Worm (Caenorhabditis elegans) whole organism, L4 larva: ENCODE results near the gene R07E5.15.

ENCODE experiments used
- D1046.2 ChIP-seq: fragments of 200-800 bp; sonication (Bioruptor generic); IDR thresholded peaks from 2 replicates; pipeline ENCODE4 v1.3.6; 2022; ENCODE audit warnings: missing genetic modification characterization, missing compliant biosample characterization
- F26F4.8 ChIP-seq: fragments of 200-800 bp; sonication (Bioruptor generic); conservative IDR thresholded peaks from 2 replicates; pipeline ENCODE4 v1.3.6; 2022; ENCODE audit warnings: missing genetic modification characterization, missing compliant biosample characterization
- F37D6.2 ChIP-seq: sonication (generic microtip); optimal IDR thresholded peaks from 2 replicates; lab custom pipeline; 2016; ENCODE audit warnings: mild to moderate bottlenecking, missing genetic modification characterization, missing compliant biosample characterization
- Y105C5A.15 ChIP-seq: fragments of 200-800 bp; sonication (Bioruptor generic); IDR thresholded peaks from 2 replicates; pipeline ENCODE4 v1.3.6; 2022; ENCODE audit warnings: missing genetic modification characterization, missing compliant biosample characterization
- Y75B8A.6 ChIP-seq: fragments of 200-800 bp; sonication (Bioruptor generic); IDR thresholded peaks from 2 replicates; pipeline ENCODE4 v1.3.6; 2022; ENCODE audit warnings: missing genetic modification reagents, missing genetic modification characterization, missing compliant biosample characterization
- attf-4 ChIP-seq: sonication (generic microtip); optimal IDR thresholded peaks from 3 replicates; lab custom pipeline; 2017; ENCODE audit warnings: missing biosample characterization, missing genetic modification characterization
- ceh-20 ChIP-seq: fragments of 200-800 bp; sonication (Bioruptor generic); IDR thresholded peaks from 2 replicates; pipeline ENCODE4 v1.3.6; 2022; ENCODE audit warnings: missing genetic modification reagents, missing genetic modification characterization, missing compliant biosample characterization
- ceh-28 ChIP-seq: fragments of 150-350 bp; optimal IDR thresholded peaks from 2 replicates; lab custom pipeline; 2014; ENCODE audit warnings: missing biosample characterization, missing genetic modification reagents, missing genetic modification characterization
- ceh-62 ChIP-seq: sonication (generic microtip); optimal IDR thresholded peaks from 2 replicates; lab custom pipeline; 2017; ENCODE audit warnings: missing biosample characterization, missing genetic modification characterization
- ces-1 ChIP-seq: fragments of 150-350 bp; sonication (generic microtip); optimal IDR thresholded peaks from 4 replicates; lab custom pipeline; 2014; ENCODE audit warnings: missing biosample characterization, missing genetic modification reagents, missing genetic modification characterization
- cey-2 ChIP-seq: sonication (generic microtip); optimal IDR thresholded peaks from 3 replicates; lab custom pipeline; 2017; ENCODE audit warnings: missing genetic modification characterization, mild to moderate bottlenecking, missing compliant biosample characterization, antibody characterized with exemption, borderline replicate concordance; ENCODE audit not compliant: insufficient read depth
- daf-12 ChIP-seq: fragments of 150-350 bp; optimal IDR thresholded peaks from 2 replicates; lab custom pipeline; 2014; ENCODE audit warnings: missing biosample characterization, missing genetic modification reagents, missing genetic modification characterization
- daf-16 ChIP-seq, 3 experiments: sonication (generic microtip); optimal IDR thresholded peaks; 2 replicates each; lab custom pipeline; 2016 to 2017; ENCODE audit warnings: missing genetic modification characterization in 3 of 3, missing genetic modification reagents in 3 of 3, mild to moderate bottlenecking in 2 of 3, missing compliant biosample characterization in 2 of 3, missing biosample characterization in 1 of 3, moderate library complexity in 1 of 3
- daf-19 ChIP-seq: fragments of 200-800 bp; sonication (Bioruptor generic); conservative IDR thresholded peaks from 2 replicates; pipeline ENCODE4 v1.3.6; 2022; ENCODE audit warnings: missing genetic modification characterization, missing compliant biosample characterization
- dmd-8 ChIP-seq: fragments of 200-800 bp; sonication (Bioruptor generic); IDR thresholded peaks from 2 replicates; pipeline ENCODE4 v1.3.6; 2022; ENCODE audit warnings: missing genetic modification characterization, missing compliant biosample characterization
- dve-1 ChIP-seq: sonication (generic microtip); optimal IDR thresholded peaks from 2 replicates; lab custom pipeline; 2017; ENCODE audit warnings: antibody characterized with exemption, mild to moderate bottlenecking, missing genetic modification characterization, missing compliant biosample characterization; ENCODE audit not compliant: insufficient read depth
- egl-43 ChIP-seq: fragments of 200-800 bp; sonication (Bioruptor generic); IDR thresholded peaks from 2 replicates; pipeline ENCODE4 v1.3.6; 2022; ENCODE audit warnings: missing genetic modification reagents, missing genetic modification characterization, missing compliant biosample characterization
- gei-8 ChIP-seq: fragments of 200-800 bp; sonication (Bioruptor generic); optimal IDR thresholded peaks from 2 replicates; lab custom pipeline; 2018; ENCODE audit warnings: mild to moderate bottlenecking, missing genetic modification characterization, missing compliant biosample characterization
- hif-1 ChIP-seq, 2 experiments: sonication (generic microtip); optimal IDR thresholded peaks; 2 replicates each; lab custom pipeline; 2016 to 2017; ENCODE audit warnings: missing compliant biosample characterization in 2 of 2, missing genetic modification characterization in 2 of 2, missing genetic modification reagents in 2 of 2, missing genotype in 2 of 2, mild to moderate bottlenecking in 1 of 2
- hlh-11 ChIP-seq: fragments of 200-800 bp; sonication (Bioruptor generic); optimal IDR thresholded peaks from 2 replicates; lab custom pipeline; 2018; ENCODE audit warnings: mild to moderate bottlenecking, missing genetic modification characterization, missing compliant biosample characterization
- jun-1 ChIP-seq: fragments of 150-350 bp; optimal IDR thresholded peaks from 2 replicates; lab custom pipeline; 2014; ENCODE audit warnings: missing biosample characterization, missing genetic modification reagents, missing genetic modification characterization
- lin-1 ChIP-seq: fragments of 200-800 bp; sonication (Bioruptor generic); IDR thresholded peaks from 2 replicates; pipeline ENCODE4 v1.3.6; 2022; ENCODE audit warnings: missing genetic modification reagents, missing genetic modification characterization, missing compliant biosample characterization
- lin-13 ChIP-seq: fragments of 150-350 bp; optimal IDR thresholded peaks from 2 replicates; lab custom pipeline; 2014; ENCODE audit warnings: missing biosample characterization, missing genetic modification reagents, missing genetic modification characterization
- lin-15B ChIP-seq: fragments of 150-350 bp; sonication (generic microtip); optimal IDR thresholded peaks from 3 replicates; lab custom pipeline; 2014; ENCODE audit warnings: missing biosample characterization, missing genetic modification characterization
- lsy-2 ChIP-seq, 2 experiments: fragments of 150-350 bp in 1 of 2; sonication (generic microtip) in 1 of 2; optimal IDR thresholded peaks; 2 replicates each; lab custom pipeline; 2014 to 2017; ENCODE audit warnings: missing biosample characterization in 2 of 2, missing genetic modification characterization in 2 of 2
- madf-5 ChIP-seq, 2 experiments: fragments of 200-800 bp; sonication (Bioruptor generic); IDR thresholded peaks; 2 replicates each; pipeline ENCODE4 v1.3.6; 2022; ENCODE audit warnings: missing compliant biosample characterization in 2 of 2, missing genetic modification characterization in 2 of 2
- madf-9 ChIP-seq: fragments of 200-800 bp; sonication (Bioruptor generic); conservative IDR thresholded peaks from 2 replicates; pipeline ENCODE4 v1.3.6; 2022; ENCODE audit warnings: missing genetic modification reagents, missing genetic modification characterization, missing compliant biosample characterization
- mxl-3 ChIP-seq: fragments of 200-800 bp; sonication (Bioruptor generic); optimal IDR thresholded peaks from 2 replicates; lab custom pipeline; 2018; ENCODE audit warnings: mild to moderate bottlenecking, missing genetic modification characterization, missing compliant biosample characterization
- nhr-25 ChIP-seq: sonication (generic microtip); optimal IDR thresholded peaks from 2 replicates; lab custom pipeline; 2017; ENCODE audit warnings: missing genetic modification characterization, mild to moderate bottlenecking, missing compliant biosample characterization, antibody characterized with exemption, moderate library complexity, borderline replicate concordance; ENCODE audit not compliant: insufficient read depth
- nhr-28 ChIP-seq: fragments of 150-350 bp; optimal IDR thresholded peaks from 2 replicates; lab custom pipeline; 2014; ENCODE audit warnings: missing biosample characterization, missing genetic modification characterization
- nhr-41 ChIP-seq: fragments of 200-800 bp; sonication (Bioruptor generic); IDR thresholded peaks from 2 replicates; pipeline ENCODE4 v1.3.6; 2022; ENCODE audit warnings: missing genetic modification reagents, missing genetic modification characterization, missing compliant biosample characterization
- nhr-42 ChIP-seq: fragments of 200-800 bp; sonication (Bioruptor generic); IDR thresholded peaks from 2 replicates; pipeline ENCODE4 v1.3.6; 2022; ENCODE audit warnings: missing genetic modification characterization, missing compliant biosample characterization
- nhr-6 ChIP-seq: fragments of 150-350 bp; optimal IDR thresholded peaks from 2 replicates; lab custom pipeline; 2014; ENCODE audit warnings: missing biosample characterization, missing genetic modification characterization
- pha-4 ChIP-seq, 2 experiments: fragments of 150-350 bp in 1 of 2; fragments of 200-800 bp in 1 of 2; sonication (Bioruptor generic) in 1 of 2; IDR thresholded peaks in 1 of 2; optimal IDR thresholded peaks in 1 of 2; 2 replicates each; pipeline versions ENCODE4 v1.3.6 to Lab custom; 2014 to 2022; ENCODE audit warnings: missing genetic modification characterization in 2 of 2, missing genetic modification reagents in 2 of 2, missing biosample characterization in 1 of 2, missing compliant biosample characterization in 1 of 2
- php-3 ChIP-seq: fragments of 200-800 bp; sonication (Bioruptor generic); IDR thresholded peaks from 2 replicates; pipeline ENCODE4 v1.3.6; 2022; ENCODE audit warnings: missing genetic modification reagents, missing genetic modification characterization, missing compliant biosample characterization
- pqm-1 ChIP-seq: sonication (generic microtip); optimal IDR thresholded peaks from 2 replicates; lab custom pipeline; 2017; ENCODE audit warnings: missing biosample characterization, missing genetic modification characterization
- rbr-2 ChIP-seq: sonication (generic microtip); optimal IDR thresholded peaks from 2 replicates; lab custom pipeline; 2016; ENCODE audit warnings: missing genotype, missing genetic modification characterization, missing compliant biosample characterization
- saeg-2 ChIP-seq: fragments of 200-800 bp; sonication (Bioruptor generic); IDR thresholded peaks from 2 replicates; pipeline ENCODE4 v1.3.6; 2022; ENCODE audit warnings: missing genetic modification reagents, missing genetic modification characterization, missing compliant biosample characterization
- sdz-12 ChIP-seq: fragments of 200-800 bp; sonication (Bioruptor generic); optimal IDR thresholded peaks from 2 replicates; lab custom pipeline; 2018; ENCODE audit warnings: mild to moderate bottlenecking, missing genetic modification characterization, missing compliant biosample characterization
- set-16 ChIP-seq: fragments of 200-800 bp; sonication (Bioruptor generic); IDR thresholded peaks from 2 replicates; pipeline ENCODE4 v1.3.6; 2022; ENCODE audit warnings: missing genetic modification reagents, missing genetic modification characterization, missing compliant biosample characterization
- skn-1 ChIP-seq: fragments of 150-350 bp; optimal IDR thresholded peaks from 2 replicates; lab custom pipeline; 2014; ENCODE audit warnings: missing biosample characterization, missing genetic modification characterization
- snpc-1.2 ChIP-seq: fragments of 200-800 bp; sonication (Bioruptor generic); IDR thresholded peaks from 2 replicates; pipeline ENCODE4 v1.3.6; 2022; ENCODE audit warnings: missing genetic modification reagents, missing genetic modification characterization, missing compliant biosample characterization
- unc-130 ChIP-seq: sonication (generic microtip); optimal IDR thresholded peaks from 2 replicates; lab custom pipeline; 2016; ENCODE audit warnings: missing genetic modification reagents, missing genetic modification characterization, missing compliant biosample characterization
- unc-39 ChIP-seq: sonication (generic microtip); optimal IDR thresholded peaks from 2 replicates; lab custom pipeline; 2017; ENCODE audit warnings: missing biosample characterization, missing genetic modification characterization
- vab-7 ChIP-seq: fragments of 200-800 bp; sonication (Bioruptor generic); IDR thresholded peaks from 2 replicates; pipeline ENCODE4 v1.3.6; 2022; ENCODE audit warnings: missing genetic modification reagents, missing genetic modification characterization, missing compliant biosample characterization
- zag-1 ChIP-seq: fragments of 150-350 bp; optimal IDR thresholded peaks from 2 replicates; lab custom pipeline; 2014; ENCODE audit warnings: missing biosample characterization, missing genetic modification characterization
- zip-2 ChIP-seq: fragments of 150-350 bp; optimal IDR thresholded peaks from 2 replicates; lab custom pipeline; 2014; ENCODE audit warnings: missing biosample characterization, missing genetic modification characterization
- ztf-11 ChIP-seq: fragments of 150-350 bp; optimal IDR thresholded peaks from 2 replicates; lab custom pipeline; 2014; ENCODE audit warnings: missing biosample characterization, missing genetic modification characterization
- ztf-7 ChIP-seq: fragments of 150-350 bp; optimal IDR thresholded peaks from 2 replicates; lab custom pipeline; 2014; ENCODE audit warnings: missing biosample characterization, missing genetic modification characterization

The R07E5.15 gene

DNA sequence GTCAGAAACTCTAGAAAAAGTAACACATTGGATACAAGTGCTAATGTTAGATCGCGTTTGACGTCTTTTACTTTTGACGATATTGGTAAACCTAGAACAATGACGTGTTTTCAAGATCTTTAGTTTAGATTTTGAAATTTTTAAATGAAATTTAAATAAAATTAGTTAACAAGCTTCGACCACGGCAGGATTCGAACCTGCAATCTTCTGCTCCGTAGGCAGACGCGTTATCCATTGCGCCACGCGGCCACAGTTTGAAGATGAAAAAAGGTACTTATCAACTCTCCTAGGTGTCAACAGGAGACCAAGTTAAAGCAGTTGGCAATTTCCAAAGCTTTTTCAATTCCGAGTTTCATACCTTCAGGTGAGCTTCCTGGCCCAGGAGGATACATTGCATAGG lies 48.1 kb downstream of the R07E5.15 start (continued):
- no peak for TF ChIP-seq F37D6.2 (tag; lab: Kevin White, UChicago)
- no peak for TF ChIP-seq ces-1 (GFP tag; lab: Kevin White, UChicago)
- TF ChIP-seq set-16 (GFP tag; lab: Robert Waterston, UW), result no peak
- no peak for TF ChIP-seq nhr-41 (GFP tag; lab: Robert Waterston, UW)
- no peak for TF ChIP-seq ztf-11
- no peak for TF ChIP-seq mxl-3 (GFP tag; lab: Kevin White, UChicago)
- TF ChIP-seq daf-16 (GFP tag; optimal IDR thresholded peaks at IDR 0.05; lab: Kevin White, UChicago), result peak in 1 of 2 experiments; percentile 64
- no peak for TF ChIP-seq daf-16 (tag; optimal IDR thresholded peaks at IDR 0.05; lab: Kevin White, UChicago)
- peak; percentile 51 for TF ChIP-seq unc-130 (GFP tag; lab: Kevin White, UChicago)
- TF ChIP-seq dve-1 (tag; lab: Kevin White, UChicago), result peak; percentile 44
- TF ChIP-seq php-3 (GFP tag; lab: Robert Waterston, UW), result 0 out of 2 replicates have a peak, but pooled peaks have one; percentile 21
- TF ChIP-seq attf-4 (tag; lab: Kevin White, UChicago), result no peak
- no peak for TF ChIP-seq nhr-28 (tag; lab: Kevin White, UChicago)
- no peak for TF ChIP-seq pqm-1
- TF ChIP-seq vab-7, result peak; percentile 49; the same call in 1 of the 2 replicates
- TF ChIP-seq lin-15B (tag; lab: Kevin White, UChicago), result no peak
- TF ChIP-seq madf-5 (GFP tag; IDR thresholded peaks at IDR 0.05; lab: Robert Waterston, UW), result 0 out of 4 replicates have a peak, but pooled peaks have one; percentile 6 to 28
- TF ChIP-seq ztf-7 (tag; lab: Kevin White, UChicago), result no peak
- no peak for TF ChIP-seq ceh-62
- no peak for TF ChIP-seq jun-1
- TF ChIP-seq D1046.2 (GFP tag; lab: Robert Waterston, UW), result 0 out of 2 replicates have a peak, but pooled peaks have one; percentile 70
- TF ChIP-seq cey-2 (tag; lab: Kevin White, UChicago), result no peak
- no peak for TF ChIP-seq hlh-11 (tag; lab: Kevin White, UChicago)
- no peak for TF ChIP-seq madf-9 (GFP tag; lab: Robert Waterston, UW)
- TF ChIP-seq Y105C5A.15 (GFP tag; lab: Robert Waterston, UW), result no peak
- no peak for TF ChIP-seq sdz-12
- TF ChIP-seq zip-2 (tag; lab: Kevin White, UChicago), result no peak
- no peak for TF ChIP-seq zag-1
- TF ChIP-seq pha-4 (GFP tag; IDR thresholded peaks at IDR 0.05; lab: Robert Waterston, UW), result peak; percentile 41; the same call in 1 of the 2 replicates
- no peak for TF ChIP-seq pha-4 (tag; optimal IDR thresholded peaks at IDR 0.05; lab: Kevin White, UChicago)
- TF ChIP-seq Y75B8A.6 (GFP tag; lab: Robert Waterston, UW), result 0 out of 2 replicates have a peak, but pooled peaks have one; percentile 29
- TF ChIP-seq skn-1 (tag; lab: Kevin White, UChicago), result no peak
- no peak for TF ChIP-seq daf-12 (tag; lab: Kevin White, UChicago)
- 0 out of 2 replicates have a peak, but pooled peaks have one; percentile 41 for TF ChIP-seq egl-43
- no peak for TF ChIP-seq nhr-25 (tag; lab: Kevin White, UChicago)
- TF ChIP-seq daf-19 (GFP tag; lab: Robert Waterston, UW), result peak; percentile 46; the same call in 1 of the 2 replicates
- TF ChIP-seq ceh-28 (tag; lab: Kevin White, UChicago), result no peak
- no peak for TF ChIP-seq lin-1 (GFP tag; lab: Robert Waterston, UW)
- 0 out of 2 replicates have a peak, but pooled peaks have one; percentile 60 for TF ChIP-seq dmd-8 (GFP tag; lab: Robert Waterston, UW)
- no peak for TF ChIP-seq gei-8
- TF ChIP-seq nhr-42, result no peak
- TF ChIP-seq saeg-2, result no peak
- 0 out of 2 replicates have a peak, but pooled peaks have one; percentile 53 for TF ChIP-seq snpc-1.2 (GFP tag; lab: Robert Waterston, UW)
- no peak for TF ChIP-seq lin-13
- TF ChIP-seq nhr-6, result no peak
- no peak for TF ChIP-seq lsy-2 (tag; optimal IDR thresholded peaks at IDR 0.05; lab: Kevin White, UChicago)
- TF ChIP-seq rbr-2, result no peak
- no peak for TF ChIP-seq ceh-20 (GFP tag; lab: Robert Waterston, UW)
- 0 out of 2 replicates have a peak, but pooled peaks have one; percentile 28 for TF ChIP-seq F26F4.8
- TF ChIP-seq hif-1 (tag; optimal IDR thresholded peaks at IDR 0.05; lab: Kevin White, UChicago), result no peak
- TF ChIP-seq unc-39 (tag; lab: Kevin White, UChicago), result no peak
